Fruit fly (Drosophila melanogaster): ENCODE data around the gene CG15579.

CG15579 gene

DNA sequence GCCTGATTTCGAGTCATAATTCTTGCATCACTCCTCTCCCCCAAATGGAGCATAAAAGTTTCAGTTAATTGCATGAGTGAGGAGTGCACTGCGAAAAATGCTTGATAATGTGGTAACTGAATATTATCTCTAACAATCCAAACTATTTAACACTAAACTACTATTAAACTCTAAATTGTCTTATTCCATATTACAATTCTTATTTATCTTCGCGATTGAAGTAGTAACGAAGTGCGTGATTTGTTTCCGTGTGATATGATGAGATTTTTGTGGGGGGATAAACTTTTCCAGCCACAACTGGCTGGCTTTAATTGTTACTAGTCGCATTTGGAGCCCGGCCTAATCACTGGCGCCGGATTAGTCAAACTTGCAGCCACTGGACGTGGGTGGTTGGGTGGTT, 47.3 kb downstream of the CG15579 start (continued):
- TF ChIP-seq Drgx (GFP tag; IDR thresholded peaks at IDR 0.05) (peak; percentile 70; the same call in 1 of the 2 replicates), Oaz (GFP tag; IDR thresholded peaks at IDR 0.05) (no peak), CG1603 (tag; optimal IDR thresholded peaks at IDR 0.05) (peak; percentile 34), chif (GFP tag; optimal IDR thresholded peaks at IDR 0.05) (no peak)

DNA sequence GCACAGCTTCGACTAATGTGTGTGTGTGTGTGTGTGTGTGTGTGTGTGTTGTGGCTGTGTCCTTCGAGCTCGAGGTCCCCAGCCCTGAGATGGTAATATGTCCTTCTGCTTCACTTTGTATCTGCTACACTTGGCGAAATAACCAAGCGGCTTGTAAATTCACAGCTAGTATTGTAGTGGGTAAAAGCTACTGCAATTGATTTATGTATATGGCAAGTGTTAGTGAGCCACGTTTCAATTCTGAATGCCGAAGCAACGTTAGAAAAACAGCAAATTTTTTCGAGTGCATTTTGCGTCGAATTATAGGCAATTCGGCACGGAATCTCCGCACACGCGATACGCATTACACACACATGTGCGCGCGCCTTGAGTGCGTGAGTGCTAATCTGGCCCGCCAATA, 48.9 kb downstream of the CG15579 start:
- TF ChIP-seq CG12769 (tag; optimal IDR thresholded peaks at IDR 0.05) (peak; percentile 80), ERR (GFP tag; optimal IDR thresholded peaks at IDR 0.05) (no peak), br (optimal IDR thresholded peaks at IDR 0.05) (no peak), Hr51 (GFP tag; optimal IDR thresholded peaks at IDR 0.05) (peak in 1 of 2 experiments; percentile 38), ftz-f1 (GFP tag; optimal IDR thresholded peaks at IDR 0.05) (no peak), CG15269 (tag; optimal IDR thresholded peaks at IDR 0.05) (peak; percentile 53), schlank (tag; optimal IDR thresholded peaks at IDR 0.05) (peak; percentile 39), CG12391 (tag; optimal IDR thresholded peaks at IDR 0.05) (peak; percentile 41), gem (tag; optimal IDR thresholded peaks at IDR 0.05) (peak; percentile 68), tup (GFP tag; optimal IDR thresholded peaks at IDR 0.05) (no peak), CG11085 (GFP tag; IDR thresholded peaks at IDR 0.05) (0 out of 2 replicates have a peak, but pooled peaks have one; percentile 16), CoRest (tag; optimal IDR thresholded peaks at IDR 0.05) (peak; percentile 55), ind (GFP tag; optimal IDR thresholded peaks at IDR 0.05) (peak; percentile 55), Gug (GFP tag; IDR thresholded peaks at IDR 0.05) (peak; percentile 48; the same call in 2 of the 4 replicates), pnt (GFP tag; optimal IDR thresholded peaks at IDR 0.05) (peak; percentile 35), Fer2 (tag; optimal IDR thresholded peaks at IDR 0.05) (no peak), CG10267 (tag; optimal IDR thresholded peaks at IDR 0.05) (peak; percentile 16), abd-A (tag; optimal IDR thresholded peaks at IDR 0.05) (peak; percentile 57), lilli (GFP tag; optimal IDR thresholded peaks at IDR 0.05) (peak; percentile 36), HHEX (GFP tag; optimal IDR thresholded peaks at IDR 0.05) (peak; percentile 45), CG16815 (GFP tag; optimal IDR thresholded peaks at IDR 0.05) (peak; percentile 5), prd (optimal IDR thresholded peaks at IDR 0.05) (no peak), prd (GFP tag; IDR thresholded peaks at IDR 0.05) (peak; percentile 76), Atf6 (GFP tag; IDR thresholded peaks at IDR 0.05) (0 out of 2 replicates have a peak, but pooled peaks have one; percentile 41), Hr3 (GFP tag; optimal IDR thresholded peaks at IDR 0.05) (peak; percentile 10), E2f1 (GFP tag; IDR thresholded peaks at IDR 0.05) (0 out of 2 replicates have a peak, but pooled peaks have one; percentile 39), zfh2 (GFP tag; optimal IDR thresholded peaks at IDR 0.05) (peak; percentile 23), al (GFP tag; IDR thresholded peaks at IDR 0.05) (0 out of 2 replicates have a peak, but pooled peaks have one; percentile 18), CG12219 (GFP tag; optimal IDR thresholded peaks at IDR 0.05) (peak; percentile 43), CG30431 (GFP tag; optimal IDR thresholded peaks at IDR 0.05) (peak; percentile 41), unpg (GFP tag; optimal IDR thresholded peaks at IDR 0.05) (peak; percentile 53), row (GFP tag; IDR thresholded peaks at IDR 0.05) (peak; percentile 64), phol (tag; optimal IDR thresholded peaks at IDR 0.05) (peak; percentile 41), CHES-1-like (GFP tag; optimal IDR thresholded peaks at IDR 0.05) (peak; percentile 31), CG14014 (GFP tag; IDR thresholded peaks at IDR 0.05) (0 out of 2 replicates have a peak, but pooled peaks have one; percentile 38), vvl (GFP tag; IDR thresholded peaks at IDR 0.05) (0 out of 2 replicates have a peak, but pooled peaks have one; percentile 12), CG4404 (GFP tag; IDR thresholded peaks at IDR 0.05) (0 out of 2 replicates have a peak, but pooled peaks have one; percentile 18), D19A (tag; optimal IDR thresholded peaks at IDR 0.05) (peak; percentile 22), org-1 (GFP tag; optimal IDR thresholded peaks at IDR 0.05) (peak; percentile 42), zfh1 (GFP tag; IDR thresholded peaks at IDR 0.05) (peak; percentile 60; the same call in 2 of the 3 replicates), eyg (GFP tag; optimal IDR thresholded peaks at IDR 0.05) (peak; percentile 29), CG5245 (GFP tag; optimal IDR thresholded peaks at IDR 0.05) (peak; percentile 12), CG1233 (GFP tag; optimal IDR thresholded peaks at IDR 0.05) (peak; percentile 22), MESR4 (GFP tag; optimal IDR thresholded peaks at IDR 0.05) (no peak), CG12299 (tag; optimal IDR thresholded peaks at IDR 0.05) (peak; percentile 2)

All from whole organism, embryonic.